Worm (Caenorhabditis elegans): ENCODE data around the gene srh-122.

ce11 chrV:15425368-15426091 is 47.7 kb upstream of the srh-122 start, which contains the start of gene Y36E3A.2:
- TF ChIP-seq klf-2 (GFP tag; conservative IDR thresholded peaks at IDR 0.05) (no peak), tab-1 (GFP tag; IDR thresholded peaks at IDR 0.05) (no peak), flt-1 (GFP tag; IDR thresholded peaks at IDR 0.05) (no peak), ztf-29 (GFP tag; IDR thresholded peaks at IDR 0.05) (no peak), ztf-23 (GFP tag; IDR thresholded peaks at IDR 0.05) (no peak)
